Worm (Caenorhabditis elegans) whole organism, mixed stage, embryonic: ENCODE results near the gene T21D12.14.

Experiments
- M03D4.4 ChIP-seq: sonication (generic microtip); optimal IDR thresholded peaks from 2 replicates; lab custom pipeline; 2017; ENCODE audit warnings: mild to moderate bottlenecking, missing genetic modification characterization, missing compliant biosample characterization
- bed-3 ChIP-seq: fragments of 200-800 bp; sonication (Bioruptor generic); optimal IDR thresholded peaks from 3 replicates; lab custom pipeline; 2018; ENCODE audit warnings: mild to moderate bottlenecking, missing genetic modification characterization, moderate library complexity, missing compliant biosample characterization
- blmp-1 ChIP-seq: fragments of 150-350 bp; optimal IDR thresholded peaks from 2 replicates; lab custom pipeline; 2014; ENCODE audit warnings: missing biosample characterization, missing genetic modification characterization
- ceh-39 ChIP-seq: fragments of 150-350 bp; optimal IDR thresholded peaks from 2 replicates; lab custom pipeline; 2014; ENCODE audit warnings: missing biosample characterization, missing genetic modification characterization
- ceh-43 ChIP-seq: fragments of 200-800 bp; sonication (Bioruptor generic); optimal IDR thresholded peaks from 2 replicates; lab custom pipeline; 2018; ENCODE audit warnings: mild to moderate bottlenecking, missing genetic modification characterization, moderate library complexity, missing compliant biosample characterization
- ceh-83 ChIP-seq: fragments of 200-800 bp; sonication (Bioruptor generic); optimal IDR thresholded peaks from 2 replicates; lab custom pipeline; 2018; ENCODE audit warnings: mild to moderate bottlenecking, missing genetic modification characterization, missing compliant biosample characterization
- ces-1 ChIP-seq: fragments of 150-350 bp; optimal IDR thresholded peaks from 2 replicates; lab custom pipeline; 2014; ENCODE audit warnings: missing biosample characterization, missing genetic modification reagents, missing genetic modification characterization
- cnd-1 ChIP-seq: fragments of 200-800 bp; sonication (Bioruptor generic); optimal IDR thresholded peaks from 2 replicates; lab custom pipeline; 2018; ENCODE audit warnings: mild to moderate bottlenecking, missing genetic modification characterization, missing compliant biosample characterization
- drap-1 ChIP-seq: fragments of 200-800 bp; sonication (Bioruptor generic); optimal IDR thresholded peaks from 3 replicates; lab custom pipeline; 2018; ENCODE audit warnings: mild to moderate bottlenecking, missing genetic modification characterization, missing compliant biosample characterization
- elt-1 ChIP-seq: sonication (generic microtip); optimal IDR thresholded peaks from 2 replicates; lab custom pipeline; 2017; ENCODE audit warnings: missing genetic modification characterization, mild to moderate bottlenecking, missing compliant biosample characterization, antibody characterized with exemption, moderate library complexity, borderline replicate concordance; ENCODE audit not compliant: insufficient read depth
- elt-3 ChIP-seq: fragments of 150-350 bp; optimal IDR thresholded peaks from 2 replicates; lab custom pipeline; 2014; ENCODE audit warnings: missing biosample characterization, missing genetic modification characterization
- flh-1 ChIP-seq: fragments of 200-800 bp; sonication (Bioruptor generic); optimal IDR thresholded peaks from 2 replicates; lab custom pipeline; 2018; ENCODE audit warnings: mild to moderate bottlenecking, missing genetic modification characterization, moderate library complexity, missing compliant biosample characterization
- ham-2 ChIP-seq: fragments of 200-800 bp; sonication (Bioruptor generic); optimal IDR thresholded peaks from 2 replicates; lab custom pipeline; 2018; ENCODE audit warnings: mild to moderate bottlenecking, missing genetic modification characterization, missing compliant biosample characterization
- hlh-1 ChIP-seq: fragments of 150-350 bp; optimal IDR thresholded peaks from 2 replicates; lab custom pipeline; 2014; ENCODE audit warnings: missing biosample characterization, missing genetic modification reagents, missing genetic modification characterization
- lin-13 ChIP-seq: fragments of 150-350 bp; optimal IDR thresholded peaks from 2 replicates; lab custom pipeline; 2014; ENCODE audit warnings: missing biosample characterization, missing genetic modification characterization
- lin-32 ChIP-seq: fragments of 200-800 bp; sonication (Bioruptor generic); optimal IDR thresholded peaks from 2 replicates; lab custom pipeline; 2018; ENCODE audit warnings: mild to moderate bottlenecking, missing genetic modification characterization, missing compliant biosample characterization
- lsy-2 ChIP-seq: fragments of 150-350 bp; optimal IDR thresholded peaks from 2 replicates; lab custom pipeline; 2014; ENCODE audit warnings: missing biosample characterization, missing genetic modification characterization
- mab-5 ChIP-seq: fragments of 150-350 bp; optimal IDR thresholded peaks from 2 replicates; lab custom pipeline; 2014; ENCODE audit warnings: missing biosample characterization, missing genetic modification characterization
- mep-1 ChIP-seq: fragments of 150-350 bp; optimal IDR thresholded peaks from 2 replicates; lab custom pipeline; 2017; ENCODE audit warnings: missing biosample characterization, missing genetic modification reagents, missing genetic modification characterization, inconsistent platforms
- mls-2 ChIP-seq: sonication (generic microtip); optimal IDR thresholded peaks from 2 replicates; lab custom pipeline; 2016; ENCODE audit warnings: mild to moderate bottlenecking, missing genetic modification characterization, moderate library complexity, missing compliant biosample characterization
- nhr-12 ChIP-seq: fragments of 150-350 bp; optimal IDR thresholded peaks from 2 replicates; lab custom pipeline; 2014; ENCODE audit warnings: missing biosample characterization, missing genetic modification characterization
- nhr-2 ChIP-seq: fragments of 150-350 bp; optimal IDR thresholded peaks from 2 replicates; lab custom pipeline; 2014; ENCODE audit warnings: missing biosample characterization, missing genetic modification characterization
- nhr-237 ChIP-seq: fragments of 150-350 bp; optimal IDR thresholded peaks from 2 replicates; lab custom pipeline; 2014; ENCODE audit warnings: missing biosample characterization, missing genetic modification characterization
- nhr-28 ChIP-seq: fragments of 150-350 bp; optimal IDR thresholded peaks from 2 replicates; lab custom pipeline; 2014; ENCODE audit warnings: missing biosample characterization, missing genetic modification characterization
- nhr-76 ChIP-seq: sonication (generic microtip); optimal IDR thresholded peaks from 2 replicates; lab custom pipeline; 2017; ENCODE audit warnings: missing biosample characterization, missing genetic modification characterization
- pha-4 ChIP-seq: fragments of 150-350 bp; optimal IDR thresholded peaks from 2 replicates; lab custom pipeline; 2018; ENCODE audit warnings: missing biosample characterization, missing genetic modification reagents, missing genetic modification characterization
- sem-2 ChIP-seq: fragments of 200-800 bp; sonication (Bioruptor generic); optimal IDR thresholded peaks from 2 replicates; lab custom pipeline; 2018; ENCODE audit warnings: mild to moderate bottlenecking, missing genetic modification characterization, missing compliant biosample characterization
- snpc-4 ChIP-seq: fragments of 150-350 bp; optimal IDR thresholded peaks from 2 replicates; lab custom pipeline; 2014; ENCODE audit warnings: missing biosample characterization, missing genetic modification characterization
- sptf-1 ChIP-seq: sonication (generic microtip); optimal IDR thresholded peaks from 2 replicates; lab custom pipeline; 2017; ENCODE audit warnings: mild to moderate bottlenecking, missing genetic modification characterization, moderate library complexity, missing compliant biosample characterization
- tbx-8 ChIP-seq: fragments of 200-800 bp; sonication (Bioruptor generic); optimal IDR thresholded peaks from 2 replicates; lab custom pipeline; 2018; ENCODE audit warnings: mild to moderate bottlenecking, missing genetic modification characterization, moderate library complexity, missing compliant biosample characterization
- unc-120 ChIP-seq: sonication (generic microtip); optimal IDR thresholded peaks from 2 replicates; lab custom pipeline; 2017; ENCODE audit warnings: missing genetic modification characterization, missing compliant biosample characterization; ENCODE audit not compliant: poor library complexity, severe bottlenecking
- unc-39 ChIP-seq: fragments of 150-350 bp; optimal IDR thresholded peaks from 2 replicates; lab custom pipeline; 2014; ENCODE audit warnings: missing biosample characterization, missing genetic modification characterization
- unc-62 ChIP-seq: fragments of 150-350 bp; optimal IDR thresholded peaks from 2 replicates; lab custom pipeline; 2014; ENCODE audit warnings: missing biosample characterization, missing genetic modification reagents, missing genetic modification characterization
- zip-8 ChIP-seq: fragments of 150-350 bp; optimal IDR thresholded peaks from 2 replicates; lab custom pipeline; 2014; ENCODE audit warnings: missing biosample characterization, missing genetic modification characterization
- ztf-11 ChIP-seq: fragments of 150-350 bp; optimal IDR thresholded peaks from 2 replicates; lab custom pipeline; 2014; ENCODE audit warnings: missing biosample characterization, missing genetic modification characterization

T21D12.14 gene

ce11 chrIV:324759-325158 is 36.8 kb upstream of the T21D12.14 start, which contains the start of gene drl-1:
TSS of gene drl-1 (plus strand) at chrIV:325059.
- TF ChIP-seq mls-2 (no peak), lin-32 (GFP tag; lab: Kevin White, UChicago) (no peak)

ce11 chrIV:322497-322896 is 34.6 kb upstream of the T21D12.14 start, which contains the start of gene grl-26:
TSS of gene grl-26 (minus strand) at chrIV:322814.
- no peak for TF ChIP-seq tbx-8 (GFP tag; lab: Kevin White, UChicago)
- no peak for TF ChIP-seq lsy-2 (tag; lab: Kevin White, UChicago)
- TF ChIP-seq nhr-12 (tag; lab: Kevin White, UChicago): no peak
- TF ChIP-seq sptf-1: peak; percentile 78
- TF ChIP-seq nhr-28 (tag; lab: Kevin White, UChicago): no peak
- TF ChIP-seq nhr-237: no peak
- peak; percentile 38 for TF ChIP-seq cnd-1 (tag; lab: Kevin White, UChicago)
- peak; percentile 67 for TF ChIP-seq ceh-83 (GFP tag; lab: Kevin White, UChicago)
- no peak for TF ChIP-seq ztf-11 (tag; lab: Kevin White, UChicago)
- TF ChIP-seq blmp-1 (tag; lab: Kevin White, UChicago): no peak
- TF ChIP-seq mls-2: peak; percentile 47
- TF ChIP-seq mab-5: no peak
- TF ChIP-seq elt-1: no peak
- no peak for TF ChIP-seq elt-3 (tag; lab: Kevin White, UChicago)
- TF ChIP-seq ceh-39 (tag; lab: Kevin White, UChicago): no peak
- no peak for TF ChIP-seq nhr-2 (tag; lab: Kevin White, UChicago)
- peak; percentile 24 for TF ChIP-seq bed-3 (GFP tag; lab: Kevin White, UChicago)
- TF ChIP-seq ceh-43 (GFP tag; lab: Kevin White, UChicago): peak; percentile 10
- peak; percentile 3 for TF ChIP-seq pha-4 (tag; lab: Kevin White, UChicago)
- peak; percentile 38 for TF ChIP-seq sem-2 (GFP tag; lab: Kevin White, UChicago)
- no peak for TF ChIP-seq snpc-4
- peak; percentile 66 for TF ChIP-seq drap-1 (GFP tag; lab: Kevin White, UChicago)
- TF ChIP-seq ham-2 (GFP tag; lab: Kevin White, UChicago): no peak
- no peak for TF ChIP-seq ces-1
- TF ChIP-seq nhr-76 (tag; lab: Kevin White, UChicago): no peak
- no peak for TF ChIP-seq zip-8 (tag; lab: Kevin White, UChicago)
- TF ChIP-seq unc-62 (GFP tag; lab: Kevin White, UChicago): no peak
- TF ChIP-seq unc-120: peak; percentile 65
- TF ChIP-seq mep-1: peak; percentile 26
- no peak for TF ChIP-seq flh-1
- TF ChIP-seq unc-39 (tag; lab: Kevin White, UChicago): no peak
- no peak for TF ChIP-seq lin-13 (tag; lab: Kevin White, UChicago)
- peak; percentile 67 for TF ChIP-seq lin-32 (GFP tag; lab: Kevin White, UChicago)
- TF ChIP-seq hlh-1 (tag; lab: Kevin White, UChicago): peak; percentile 52
- TF ChIP-seq M03D4.4 (tag; lab: Kevin White, UChicago): peak; percentile 59

ce11 chrIV:320380-320779 is 32.5 kb upstream of the T21D12.14 start, which contains the start of gene dsc-4:
TSS of gene dsc-4 (minus strand) at chrIV:320544.
- TF ChIP-seq lin-32 (GFP tag; lab: Kevin White, UChicago): no peak

- TF ChIP-seq drap-1 (GFP tag; lab: Kevin White, UChicago) (no peak), elt-1 (no peak), ces-1 (no peak), mab-5 (no peak), blmp-1 (tag; lab: Kevin White, UChicago) (no peak), mep-1 (no peak), unc-120 (no peak), pha-4 (tag; lab: Kevin White, UChicago) (no peak), ham-2 (GFP tag; lab: Kevin White, UChicago) (no peak), snpc-4 (no peak), lin-32 (GFP tag; lab: Kevin White, UChicago) (no peak), elt-3 (tag; lab: Kevin White, UChicago) (no peak)
- TF ChIP-seq, all 35 proteins: peak for 0
Observed at ce11 chrIV:319654-320053, 31.7 kb upstream of the T21D12.14 start.
